Worm (Caenorhabditis elegans) whole organism, L1 larva: ENCODE results near the gene C18H7.4.

Experiments
- F16B12.6 ChIP-seq: fragments of 150-350 bp; optimal IDR thresholded peaks from 2 replicates; lab custom pipeline; 2014; ENCODE audit warnings: missing biosample characterization, missing genetic modification characterization
- aha-1 ChIP-seq: fragments of 150-350 bp; optimal IDR thresholded peaks from 2 replicates; lab custom pipeline; 2014; ENCODE audit warnings: missing biosample characterization, missing genetic modification characterization
- alr-1 ChIP-seq: fragments of 200-800 bp; sonication (Bioruptor generic); optimal IDR thresholded peaks from 2 replicates; lab custom pipeline; 2018; ENCODE audit warnings: borderline replicate concordance, mild to moderate bottlenecking, missing genetic modification characterization, missing compliant biosample characterization
- ama-1 ChIP-seq: fragments of 150-350 bp; optimal IDR thresholded peaks from 2 replicates; lab custom pipeline; 2014
- blmp-1 ChIP-seq: fragments of 150-350 bp; optimal IDR thresholded peaks from 2 replicates; lab custom pipeline; 2014; ENCODE audit warnings: missing biosample characterization, missing genetic modification characterization
- ceh-63 ChIP-seq: fragments of 200-800 bp; sonication (Bioruptor generic); optimal IDR thresholded peaks from 2 replicates; lab custom pipeline; 2018; ENCODE audit warnings: mild to moderate bottlenecking, missing genetic modification characterization, missing compliant biosample characterization
- ceh-8 ChIP-seq: fragments of 200-800 bp; sonication (Bioruptor generic); optimal IDR thresholded peaks from 2 replicates; lab custom pipeline; 2018; ENCODE audit warnings: mild to moderate bottlenecking, missing genetic modification characterization, moderate library complexity, missing compliant biosample characterization
- ceh-88 ChIP-seq: fragments of 200-800 bp; sonication (Bioruptor generic); IDR thresholded peaks from 2 replicates; pipeline ENCODE4 v1.3.6; 2022; ENCODE audit warnings: missing genetic modification characterization, missing compliant biosample characterization
- ceh-90 ChIP-seq: sonication (generic microtip); optimal IDR thresholded peaks from 2 replicates; lab custom pipeline; 2016; ENCODE audit warnings: missing genetic modification characterization, missing compliant biosample characterization
- ces-1 ChIP-seq: fragments of 150-350 bp; optimal IDR thresholded peaks from 2 replicates; lab custom pipeline; 2014; ENCODE audit warnings: missing biosample characterization, missing genetic modification reagents, missing genetic modification characterization
- egl-13 ChIP-seq: sonication (generic microtip); optimal IDR thresholded peaks from 2 replicates; lab custom pipeline; 2016; ENCODE audit warnings: missing genotype, missing genetic modification reagents, missing genetic modification characterization, missing compliant biosample characterization
- ets-5 ChIP-seq: fragments of 200-800 bp; sonication (Bioruptor generic); IDR thresholded peaks from 2 replicates; pipeline ENCODE4 v1.3.6; 2022; ENCODE audit warnings: missing genetic modification characterization, missing compliant biosample characterization
- fkh-10 ChIP-seq: sonication (generic microtip); optimal IDR thresholded peaks from 2 replicates; lab custom pipeline; 2017; ENCODE audit warnings: missing biosample characterization, missing genetic modification reagents, missing genetic modification characterization
- grh-1 ChIP-seq: fragments of 200-800 bp; sonication (Bioruptor generic); IDR thresholded peaks from 2 replicates; pipeline ENCODE4 v1.3.6; 2022; ENCODE audit warnings: missing genetic modification reagents, missing genetic modification characterization, missing compliant biosample characterization
- hlh-4 ChIP-seq: sonication (generic microtip); optimal IDR thresholded peaks from 2 replicates; lab custom pipeline; 2016; ENCODE audit warnings: mild to moderate bottlenecking, missing genetic modification characterization, missing compliant biosample characterization
- jun-1 ChIP-seq: fragments of 150-350 bp; optimal IDR thresholded peaks from 2 replicates; lab custom pipeline; 2014; ENCODE audit warnings: missing biosample characterization, missing genetic modification reagents, missing genetic modification characterization
- lin-14 ChIP-seq: fragments of 200-800 bp; sonication (Bioruptor generic); optimal IDR thresholded peaks from 2 replicates; lab custom pipeline; 2018; ENCODE audit warnings: mild to moderate bottlenecking, missing genetic modification characterization, moderate library complexity, missing compliant biosample characterization
- lin-15B ChIP-seq: fragments of 150-350 bp; sonication (generic microtip); optimal IDR thresholded peaks from 3 replicates; lab custom pipeline; 2014; ENCODE audit warnings: missing biosample characterization, missing genetic modification characterization
- lin-35 ChIP-seq, 2 experiments: fragments of 150-350 bp; optimal IDR thresholded peaks; 2 replicates each; lab custom pipeline; 2014; ENCODE audit warnings: missing biosample characterization in 2 of 2, missing genetic modification characterization in 2 of 2, missing genetic modification reagents in 2 of 2
- lin-39 ChIP-seq: fragments of 150-350 bp; optimal IDR thresholded peaks from 2 replicates; lab custom pipeline; 2014; ENCODE audit warnings: missing biosample characterization, missing genetic modification reagents, missing genetic modification characterization
- lir-3 ChIP-seq: sonication (generic microtip); optimal IDR thresholded peaks from 2 replicates; lab custom pipeline; 2016; ENCODE audit warnings: mild to moderate bottlenecking, missing genetic modification characterization, moderate library complexity, missing compliant biosample characterization; ENCODE audit not compliant: poor library complexity
- mdl-1 ChIP-seq, 2 experiments: fragments of 150-350 bp; optimal IDR thresholded peaks; 2 replicates each; lab custom pipeline; 2014 to 2017; ENCODE audit warnings: missing biosample characterization in 2 of 2, missing genetic modification characterization in 2 of 2, inconsistent platforms in 1 of 2
- mep-1 ChIP-seq: fragments of 150-350 bp; optimal IDR thresholded peaks from 2 replicates; lab custom pipeline; 2014; ENCODE audit warnings: missing biosample characterization, missing genetic modification characterization
- nhr-11 ChIP-seq: fragments of 150-350 bp; optimal IDR thresholded peaks from 2 replicates; lab custom pipeline; 2014; ENCODE audit warnings: missing biosample characterization, missing genetic modification characterization
- nhr-20 ChIP-seq: sonication (generic microtip); optimal IDR thresholded peaks from 2 replicates; lab custom pipeline; 2016; ENCODE audit warnings: mild to moderate bottlenecking, missing genetic modification characterization, missing compliant biosample characterization
- nhr-237 ChIP-seq: fragments of 150-350 bp; optimal IDR thresholded peaks from 2 replicates; lab custom pipeline; 2014; ENCODE audit warnings: missing biosample characterization, missing genetic modification characterization
- nhr-90 ChIP-seq: sonication (generic microtip); optimal IDR thresholded peaks from 2 replicates; lab custom pipeline; 2016; ENCODE audit warnings: mild to moderate bottlenecking, missing genetic modification characterization, missing compliant biosample characterization; ENCODE audit not compliant: poor library complexity
- pag-3 ChIP-seq: sonication (generic microtip); optimal IDR thresholded peaks from 2 replicates; lab custom pipeline; 2017; ENCODE audit warnings: missing genetic modification characterization, mild to moderate bottlenecking, missing compliant biosample characterization, antibody characterized with exemption, borderline replicate concordance; ENCODE audit not compliant: insufficient read depth
- pax-3 ChIP-seq: fragments of 200-800 bp; sonication (Bioruptor generic); optimal IDR thresholded peaks from 2 replicates; lab custom pipeline; 2018; ENCODE audit warnings: mild to moderate bottlenecking, missing genetic modification characterization, moderate library complexity, missing compliant biosample characterization
- rnt-1 ChIP-seq: sonication (generic microtip); optimal IDR thresholded peaks from 2 replicates; lab custom pipeline; 2016; ENCODE audit warnings: mild to moderate bottlenecking, missing genetic modification characterization, moderate library complexity, missing compliant biosample characterization
- snu-23 ChIP-seq: sonication (generic microtip); optimal IDR thresholded peaks from 2 replicates; lab custom pipeline; 2016; ENCODE audit warnings: missing genetic modification characterization, missing compliant biosample characterization
- swsn-7 ChIP-seq: sonication (generic microtip); optimal IDR thresholded peaks from 2 replicates; lab custom pipeline; 2016; ENCODE audit warnings: missing genetic modification characterization, missing compliant biosample characterization
- tbx-2 ChIP-seq: sonication (generic microtip); optimal IDR thresholded peaks from 2 replicates; lab custom pipeline; 2016; ENCODE audit warnings: missing genetic modification characterization, missing compliant biosample characterization
- vab-15 ChIP-seq: sonication (generic microtip); optimal IDR thresholded peaks from 2 replicates; lab custom pipeline; 2017; ENCODE audit warnings: missing genotype, mild to moderate bottlenecking, missing genetic modification characterization, missing compliant biosample characterization
- zag-1 ChIP-seq: fragments of 150-350 bp; optimal IDR thresholded peaks from 2 replicates; lab custom pipeline; 2014; ENCODE audit warnings: missing biosample characterization, missing genetic modification characterization
- ztf-11 ChIP-seq, 2 experiments: sonication (generic microtip); optimal IDR thresholded peaks; 2 replicates each; lab custom pipeline; 2016 to 2017; ENCODE audit warnings: missing genetic modification characterization in 2 of 2, missing biosample characterization in 1 of 2, missing compliant biosample characterization in 1 of 2
- ztf-4 ChIP-seq: fragments of 150-350 bp; optimal IDR thresholded peaks from 2 replicates; lab custom pipeline; 2014; ENCODE audit warnings: missing biosample characterization, missing genetic modification characterization

The C18H7.4 gene

DNA sequence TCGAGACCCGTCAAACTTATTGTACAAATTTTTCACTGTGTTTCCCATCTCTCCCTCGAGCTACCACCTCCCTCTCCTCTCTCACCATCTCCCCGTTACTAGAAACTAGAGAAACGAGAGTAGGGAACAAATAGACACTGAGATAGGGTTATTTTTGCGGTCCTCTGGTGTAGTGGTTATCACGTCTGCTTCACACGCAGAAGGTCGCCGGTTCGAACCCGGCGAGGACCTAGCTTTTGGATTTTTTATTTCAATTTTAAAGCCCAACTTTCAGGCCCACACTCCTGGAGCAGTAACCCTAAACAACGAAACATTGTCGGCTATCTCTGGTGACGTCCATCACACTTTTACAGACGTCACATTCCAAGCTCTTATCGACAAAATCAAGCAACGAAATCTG lies 27.2 kb downstream of the C18H7.4 start (continued):
- TF ChIP-seq alr-1 (no peak), aha-1 (tag; lab: Kevin White, UChicago) (no peak), ama-1 (no peak), rnt-1 (tag; lab: Kevin White, UChicago) (peak; percentile 83), lin-39 (no peak), hlh-4 (tag; lab: Kevin White, UChicago) (no peak)

DNA sequence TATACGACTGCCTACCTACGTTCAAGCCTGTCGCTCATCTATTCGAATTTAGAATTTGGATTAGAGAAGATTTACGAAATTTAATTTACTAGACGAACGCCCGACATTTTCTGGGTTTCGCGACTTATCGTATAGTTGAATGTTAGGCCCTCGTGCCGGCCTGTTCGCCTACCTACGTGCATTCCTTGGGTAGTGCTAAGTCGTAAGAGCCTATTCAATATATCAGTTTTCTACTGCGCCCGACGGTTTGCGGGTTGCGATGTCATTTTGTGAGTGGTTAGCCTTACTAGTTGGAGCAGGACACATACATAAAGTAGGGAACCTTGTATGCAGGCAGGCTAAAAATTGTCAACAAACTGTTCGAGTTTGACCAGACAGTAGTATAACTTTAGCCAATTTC lies 29.9 kb downstream of the C18H7.4 start:
- TF ChIP-seq jun-1 (no peak), ceh-8 (GFP tag; lab: Kevin White, UChicago) (no peak), snu-23 (GFP tag; lab: Kevin White, UChicago) (no peak), ceh-63 (GFP tag; lab: Kevin White, UChicago) (no peak), egl-13 (tag; lab: Kevin White, UChicago) (no peak), blmp-1 (tag; lab: Kevin White, UChicago) (no peak), lin-15B (tag; lab: Kevin White, UChicago) (no peak), zag-1 (tag; lab: Kevin White, UChicago) (no peak), ceh-88 (GFP tag; lab: Robert Waterston, UW) (no peak), tbx-2 (tag; lab: Kevin White, UChicago) (no peak)

DNA sequence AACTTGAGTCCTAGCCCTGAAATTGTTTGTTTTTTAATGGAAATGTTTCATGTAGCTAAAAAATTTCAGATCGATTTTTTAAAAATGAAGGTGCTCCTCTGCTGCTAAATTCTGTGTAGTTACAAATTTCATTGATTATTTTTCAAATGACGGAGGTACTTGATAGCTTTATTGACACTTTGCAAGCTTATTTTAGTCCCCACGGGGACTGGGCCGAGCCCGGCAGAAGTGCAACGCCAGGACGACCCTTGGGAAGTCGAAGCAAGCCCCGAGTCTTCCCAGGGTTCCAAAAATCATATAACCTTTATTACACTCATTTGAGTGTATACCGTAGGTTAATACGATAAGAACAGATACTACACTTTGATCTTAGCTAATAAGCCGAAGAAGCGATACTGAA lies 30.7 kb downstream of the C18H7.4 start:
- TF ChIP-seq blmp-1 (tag; lab: Kevin White, UChicago) (no peak), vab-15 (tag; lab: Kevin White, UChicago) (no peak), lin-15B (tag; lab: Kevin White, UChicago) (no peak), fkh-10 (no peak), pax-3 (tag; lab: Kevin White, UChicago) (no peak), ets-5 (no peak), egl-13 (tag; lab: Kevin White, UChicago) (no peak), mdl-1 (tag; optimal IDR thresholded peaks at IDR 0.05; lab: Kevin White, UChicago) (no peak), ceh-8 (GFP tag; lab: Kevin White, UChicago) (no peak), snu-23 (GFP tag; lab: Kevin White, UChicago) (no peak)
- TF ChIP-seq, all 84 proteins: peak for 0

DNA sequence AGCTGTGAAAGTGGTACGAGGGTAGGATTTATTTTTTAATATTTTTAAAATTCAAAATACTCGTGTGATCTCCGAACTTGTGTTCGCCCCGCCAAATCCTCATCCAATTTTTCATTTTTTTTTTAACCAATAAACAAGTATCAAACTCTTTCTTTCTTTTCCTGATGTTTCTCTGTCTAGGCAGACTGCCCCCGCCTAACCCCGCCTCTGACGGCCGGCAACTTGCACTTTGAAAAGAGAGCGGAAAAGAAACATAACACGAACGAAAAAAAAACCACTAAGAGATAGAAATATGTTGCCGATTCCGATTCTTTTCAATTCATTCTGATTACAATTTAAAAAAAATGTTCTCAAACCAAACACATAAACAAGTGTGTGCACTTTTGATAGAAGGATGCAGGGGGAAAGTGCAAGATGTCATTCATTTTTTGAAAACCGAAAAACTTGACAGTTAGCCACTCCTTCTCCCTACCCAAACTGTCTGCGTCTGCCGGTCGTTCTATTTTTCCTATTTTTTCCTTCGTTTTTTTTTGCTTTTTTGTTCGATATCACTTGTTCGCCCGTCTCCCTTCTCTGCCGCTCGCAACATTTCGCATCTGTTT lies 32.9 kb downstream of the C18H7.4 start:
- TF ChIP-seq lin-14 (GFP tag; lab: Kevin White, UChicago) (peak; percentile 3), ceh-63 (GFP tag; lab: Kevin White, UChicago) (no peak)

DNA sequence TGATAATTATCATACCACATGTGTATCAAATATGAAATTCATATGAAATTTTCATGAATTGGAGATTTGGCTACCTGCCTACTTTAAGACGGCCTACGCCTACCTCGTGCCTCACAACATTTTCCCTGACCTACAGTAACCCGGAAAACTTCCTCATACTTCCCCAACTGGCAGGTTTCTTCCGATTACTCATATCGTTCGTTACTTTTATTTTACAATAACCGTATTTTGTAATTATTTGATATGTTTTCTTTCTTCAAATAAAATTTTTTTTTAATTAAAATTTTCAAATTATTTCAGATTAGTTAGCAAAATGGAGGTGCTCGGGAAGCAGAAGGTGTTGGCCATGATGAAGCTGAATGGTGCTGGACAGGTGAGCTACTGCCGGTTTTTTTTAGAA lies 34.1 kb downstream of the C18H7.4 start, which contains the start of gene nhr-76:
Gene nhr-76, plus strand, starts transcription at position 301 of the 400 bp plus-strand sequence.
- no peak for TF ChIP-seq ztf-4 (tag; lab: Kevin White, UChicago)
- TF ChIP-seq nhr-237, result no peak
- TF ChIP-seq swsn-7 (tag; lab: Kevin White, UChicago), result no peak
- no peak for TF ChIP-seq lin-35 (GFP tag; optimal IDR thresholded peaks at IDR 0.05; lab: Kevin White, UChicago)
- TF ChIP-seq ces-1 (GFP tag; lab: Kevin White, UChicago), result no peak
- TF ChIP-seq mep-1 (tag; lab: Kevin White, UChicago), result no peak
- TF ChIP-seq ztf-11 (tag; optimal IDR thresholded peaks at IDR 0.05; lab: Kevin White, UChicago), result no peak
- no peak for TF ChIP-seq grh-1 (GFP tag; lab: Robert Waterston, UW)
- TF ChIP-seq nhr-11 (tag; lab: Kevin White, UChicago), result no peak
- TF ChIP-seq blmp-1 (tag; lab: Kevin White, UChicago), result no peak
- TF ChIP-seq ceh-90 (tag; lab: Kevin White, UChicago), result no peak
- TF ChIP-seq pag-3 (tag; lab: Kevin White, UChicago), result no peak
- no peak for TF ChIP-seq ceh-88 (GFP tag; lab: Robert Waterston, UW)
- TF ChIP-seq lir-3 (tag; lab: Kevin White, UChicago), result no peak
- no peak for TF ChIP-seq nhr-90 (tag; lab: Kevin White, UChicago)
- no peak for TF ChIP-seq rnt-1 (tag; lab: Kevin White, UChicago)
- no peak for TF ChIP-seq F16B12.6 (tag; lab: Kevin White, UChicago)
- TF ChIP-seq nhr-20 (tag; lab: Kevin White, UChicago), result no peak
- TF ChIP-seq, all 84 proteins: peak for 0
